Worm (Caenorhabditis elegans): ENCODE data around the gene fbxb-91.

DNA sequence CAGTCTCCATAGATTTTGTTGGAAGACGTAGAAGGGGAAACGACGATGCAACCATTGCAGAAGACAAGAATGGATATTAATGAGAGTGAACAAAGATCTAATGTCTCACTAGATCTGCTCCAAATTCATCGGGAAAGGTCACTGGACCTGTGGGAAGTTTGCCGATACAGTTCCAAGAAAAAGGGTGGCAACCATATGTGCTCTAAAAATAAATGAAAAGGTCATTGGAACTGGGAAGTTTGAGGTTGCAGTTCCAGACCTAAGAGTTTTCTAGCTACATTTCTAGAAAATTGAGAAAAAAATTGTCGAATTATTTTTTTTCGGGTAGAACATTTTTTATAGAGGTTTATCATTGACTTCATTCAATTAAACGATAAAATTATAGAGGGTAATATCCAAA lies 3.2 kb downstream of the fbxb-91 start, which contains the start of gene fbxb-92:
- TF ChIP-seq ama-1 (optimal IDR thresholded peaks at IDR 0.05) (no peak), ceh-13 (GFP tag; optimal IDR thresholded peaks at IDR 0.05) (no peak), sea-1 (GFP tag; conservative IDR thresholded peaks at IDR 0.05) (no peak), hmg-4 (GFP tag; optimal IDR thresholded peaks at IDR 0.05) (no peak), scrt-1 (GFP tag; IDR thresholded peaks at IDR 0.05) (no peak), tra-4 (tag; optimal IDR thresholded peaks at IDR 0.05) (no peak), F13C5.2 (tag; optimal IDR thresholded peaks at IDR 0.05) (no peak), ceh-36 (tag; optimal IDR thresholded peaks at IDR 0.05) (no peak)

Data from whole organism, early embryonic.